Fruit fly (Drosophila melanogaster) whole organism, embryonic: ENCODE data around the gene CG10445.

Experiments
- CG10274 ChIP-seq: fragments of 200-800 bp; sonication (Bioruptor generic); optimal IDR thresholded peaks from 3 replicates; lab custom pipeline; 2017; ENCODE audit warnings: missing biosample characterization, mild to moderate bottlenecking, missing genetic modification characterization
- CG11504 ChIP-seq: fragments of 200-800 bp; sonication (Bioruptor generic); optimal IDR thresholded peaks from 3 replicates; lab custom pipeline; 2019; ENCODE audit warnings: missing biosample characterization, mild to moderate bottlenecking, missing genetic modification characterization, moderate library complexity
- CG12219 ChIP-seq: fragments of 200-800 bp; sonication (Bioruptor generic); optimal IDR thresholded peaks from 3 replicates; lab custom pipeline; 2018; ENCODE audit warnings: missing biosample characterization, mild to moderate bottlenecking, missing genetic modification characterization
- CG12299 ChIP-seq: fragments of 200-800 bp; sonication (Bioruptor generic); optimal IDR thresholded peaks from 2 replicates; lab custom pipeline; 2018; ENCODE audit warnings: missing biosample characterization, mild to moderate bottlenecking, missing genetic modification characterization
- CG12769 ChIP-seq: fragments of 200-800 bp; sonication (Bioruptor generic); optimal IDR thresholded peaks from 2 replicates; lab custom pipeline; 2019; ENCODE audit warnings: missing biosample characterization, mild to moderate bottlenecking, missing genetic modification characterization, moderate library complexity
- CG14860 ChIP-seq: fragments of 200-800 bp; sonication (Bioruptor generic); IDR thresholded peaks from 3 replicates; pipeline ENCODE4 v1.3.6; 2022; ENCODE audit warnings: missing biosample characterization, missing genetic modification characterization; ENCODE audit not compliant: partially characterized antibody
- CG15479 ChIP-seq: fragments of 200-800 bp; sonication (Bioruptor generic); optimal IDR thresholded peaks from 3 replicates; lab custom pipeline; 2019; ENCODE audit warnings: missing biosample characterization, mild to moderate bottlenecking, missing genetic modification characterization, moderate library complexity
- CG15696 ChIP-seq: fragments of 200-800 bp; sonication (Bioruptor generic); optimal IDR thresholded peaks from 2 replicates; lab custom pipeline; 2019; ENCODE audit warnings: missing biosample characterization, mild to moderate bottlenecking, missing genetic modification characterization, moderate library complexity
- CG17186 ChIP-seq: fragments of 200-800 bp; sonication (Bioruptor generic); optimal IDR thresholded peaks from 3 replicates; lab custom pipeline; 2017; ENCODE audit warnings: missing biosample characterization, missing genetic modification reagents, missing genetic modification characterization
- CG17359 ChIP-seq: fragments of 200-800 bp; sonication (Bioruptor generic); optimal IDR thresholded peaks from 3 replicates; lab custom pipeline; 2018; ENCODE audit warnings: missing biosample characterization, mild to moderate bottlenecking, missing genetic modification characterization, moderate library complexity
- CG18476 ChIP-seq: fragments of 200-800 bp; sonication (Bioruptor generic); optimal IDR thresholded peaks from 2 replicates; lab custom pipeline; 2016; ENCODE audit warnings: missing biosample characterization, mild to moderate bottlenecking, missing genetic modification characterization
- CG31224 ChIP-seq: fragments of 200-800 bp; sonication (Bioruptor generic); IDR thresholded peaks from 2 replicates; pipeline ENCODE4 v1.3.6; 2022; ENCODE audit warnings: missing biosample characterization, missing genetic modification characterization
- CG3281 ChIP-seq: fragments of 200-800 bp; sonication (Bioruptor generic); optimal IDR thresholded peaks from 3 replicates; lab custom pipeline; 2017; ENCODE audit warnings: missing biosample characterization, mild to moderate bottlenecking, missing genetic modification characterization
- CG6854 ChIP-seq: fragments of 200-800 bp; sonication (Bioruptor generic); optimal IDR thresholded peaks from 3 replicates; lab custom pipeline; 2017; ENCODE audit warnings: missing biosample characterization, mild to moderate bottlenecking, missing genetic modification characterization
- CG7839 ChIP-seq: fragments of 200-800 bp; sonication (Bioruptor generic); optimal IDR thresholded peaks from 3 replicates; lab custom pipeline; 2018; ENCODE audit warnings: missing biosample characterization, mild to moderate bottlenecking, missing genetic modification characterization, moderate library complexity
- CoRest ChIP-seq: fragments of 200-800 bp; sonication (Bioruptor generic); optimal IDR thresholded peaks from 3 replicates; lab custom pipeline; 2018; ENCODE audit warnings: missing biosample characterization, mild to moderate bottlenecking, missing genetic modification characterization, moderate library complexity
- Deaf1 ChIP-seq: fragments of 200-800 bp; optimal IDR thresholded peaks from 3 replicates; lab custom pipeline; 2019; ENCODE audit warnings: missing biosample characterization, mild to moderate bottlenecking, missing genetic modification characterization, moderate library complexity
- H2.0 ChIP-seq: fragments of 200-800 bp; sonication (Bioruptor generic); IDR thresholded peaks from 2 replicates; pipeline ENCODE4 v1.3.6; 2022; ENCODE audit warnings: missing biosample characterization, missing genetic modification characterization
- Hr39 ChIP-seq: fragments of >200 bp; optimal IDR thresholded peaks from 2 replicates; lab custom pipeline; 2017
- Hr78 ChIP-seq, 2 experiments: fragments of 200-800 bp in 1 of 2; fragments of >200 bp in 1 of 2; sonication (Bioruptor generic) in 1 of 2; optimal IDR thresholded peaks; 2 replicates each; lab custom pipeline; 2017 to 2019; ENCODE audit warnings: missing biosample characterization in 2 of 2, missing genetic modification characterization in 2 of 2, mild to moderate bottlenecking in 1 of 2, moderate library complexity in 1 of 2
- Lim3 ChIP-seq: fragments of 200-800 bp; sonication (Bioruptor generic); IDR thresholded peaks from 2 replicates; pipeline ENCODE4 v1.3.6; 2022; ENCODE audit warnings: missing biosample characterization, missing genetic modification characterization
- Max ChIP-seq: fragments of 200-800 bp; sonication (Bioruptor generic); optimal IDR thresholded peaks from 2 replicates; lab custom pipeline; 2016; ENCODE audit warnings: missing biosample characterization, mild to moderate bottlenecking, missing genetic modification characterization
- Meics ChIP-seq: fragments of 200-800 bp; sonication (Bioruptor generic); optimal IDR thresholded peaks from 2 replicates; lab custom pipeline; 2017; ENCODE audit warnings: missing biosample characterization, mild to moderate bottlenecking, missing genetic modification characterization
- NFAT ChIP-seq: fragments of 200-800 bp; sonication (Bioruptor generic); IDR thresholded peaks from 2 replicates; pipeline ENCODE4 v1.3.6; 2022; ENCODE audit warnings: missing biosample characterization, missing genetic modification characterization
- NfI ChIP-seq: fragments of 200-800 bp; sonication (Bioruptor generic); optimal IDR thresholded peaks from 3 replicates; lab custom pipeline; 2018; ENCODE audit warnings: missing biosample characterization, mild to moderate bottlenecking, missing genetic modification characterization, moderate library complexity
- Opbp ChIP-seq: fragments of 200-800 bp; sonication (Bioruptor generic); IDR thresholded peaks from 3 replicates; pipeline ENCODE4 v1.3.6; 2022; ENCODE audit warnings: missing biosample characterization, missing genetic modification characterization; ENCODE audit not compliant: partially characterized antibody
- Xbp1 ChIP-seq: fragments of 200-800 bp; sonication (Bioruptor generic); optimal IDR thresholded peaks from 3 replicates; lab custom pipeline; 2016; ENCODE audit warnings: missing biosample characterization, mild to moderate bottlenecking, missing genetic modification characterization
- ara ChIP-seq: fragments of 200-800 bp; sonication (Bioruptor generic); IDR thresholded peaks from 2 replicates; pipeline ENCODE4 v1.3.6; 2022; ENCODE audit warnings: missing biosample characterization, missing genetic modification characterization
- cato ChIP-seq: fragments of 200-800 bp; sonication (Bioruptor generic); optimal IDR thresholded peaks from 2 replicates; lab custom pipeline; 2016; ENCODE audit warnings: missing biosample characterization, missing genetic modification characterization, borderline replicate concordance
- caup ChIP-seq: fragments of 200-800 bp; sonication (Bioruptor generic); optimal IDR thresholded peaks from 3 replicates; lab custom pipeline; 2017; ENCODE audit warnings: missing biosample characterization, mild to moderate bottlenecking, missing genetic modification characterization, moderate library complexity; ENCODE audit not compliant: severe bottlenecking
- chinmo ChIP-seq: fragments of 200-800 bp; sonication (Bioruptor generic); IDR thresholded peaks from 4 replicates; pipeline ENCODE4 v1.3.6; 2022; ENCODE audit warnings: missing biosample characterization, missing genetic modification characterization; ENCODE audit not compliant: partially characterized antibody
- croc ChIP-seq: fragments of 200-800 bp; sonication (Bioruptor generic); conservative IDR thresholded peaks from 3 replicates; pipeline ENCODE4 v1.3.6; 2022; ENCODE audit warnings: missing biosample characterization, missing genetic modification characterization
- emc ChIP-seq: fragments of 200-800 bp; sonication (Bioruptor generic); optimal IDR thresholded peaks from 2 replicates; lab custom pipeline; 2016; ENCODE audit warnings: missing biosample characterization, missing genetic modification characterization
- grau ChIP-seq: fragments of 200-800 bp; optimal IDR thresholded peaks from 3 replicates; lab custom pipeline; 2019; ENCODE audit warnings: missing biosample characterization, mild to moderate bottlenecking, missing genetic modification characterization, moderate library complexity
- ind ChIP-seq: fragments of 200-800 bp; sonication (Bioruptor generic); optimal IDR thresholded peaks from 3 replicates; lab custom pipeline; 2016; ENCODE audit warnings: missing biosample characterization, missing genetic modification characterization
- jing ChIP-seq: fragments of 200-800 bp; sonication (Bioruptor generic); optimal IDR thresholded peaks from 2 replicates; lab custom pipeline; 2018; ENCODE audit warnings: missing biosample characterization, mild to moderate bottlenecking, missing genetic modification characterization
- kay ChIP-seq: fragments of 200-800 bp; sonication (Bioruptor generic); optimal IDR thresholded peaks from 2 replicates; lab custom pipeline; 2016; ENCODE audit warnings: missing biosample characterization, missing genetic modification characterization
- kni ChIP-seq: fragments of 200-800 bp; sonication (Bioruptor generic); optimal IDR thresholded peaks from 3 replicates; lab custom pipeline; 2017; ENCODE audit warnings: mild to moderate bottlenecking, missing biosample characterization, missing genetic modification reagents, missing genetic modification characterization
- mam ChIP-seq: fragments of 200-800 bp; sonication (Bioruptor generic); optimal IDR thresholded peaks from 3 replicates; lab custom pipeline; 2016; ENCODE audit warnings: missing biosample characterization, missing genetic modification characterization
- pzg ChIP-seq: fragments of 200-800 bp; sonication (Bioruptor generic); optimal IDR thresholded peaks from 3 replicates; lab custom pipeline; 2018; ENCODE audit warnings: missing biosample characterization, mild to moderate bottlenecking, missing genetic modification characterization, moderate library complexity
- rib ChIP-seq: fragments of 200-800 bp; sonication (Bioruptor generic); IDR thresholded peaks from 2 replicates; pipeline ENCODE4 v1.3.6; 2022; ENCODE audit warnings: missing biosample characterization, missing genetic modification characterization
- sd ChIP-seq: fragments of 200-800 bp; sonication (Bioruptor generic); optimal IDR thresholded peaks from 3 replicates; lab custom pipeline; 2018; ENCODE audit warnings: missing biosample characterization, mild to moderate bottlenecking, missing genetic modification characterization, moderate library complexity
- sens ChIP-seq: fragments of 200-800 bp; sonication (Bioruptor generic); peaks from one replicate; lab custom pipeline; 2016; ENCODE audit warnings: missing biosample characterization, missing genetic modification characterization
- sens-2 ChIP-seq: fragments of 200-800 bp; sonication (Bioruptor generic); IDR thresholded peaks from 2 replicates; pipeline ENCODE4 v1.3.6; 2022; ENCODE audit warnings: missing biosample characterization, missing genetic modification characterization
- stwl ChIP-seq: fragments of 200-800 bp; sonication (Bioruptor generic); optimal IDR thresholded peaks from 3 replicates; lab custom pipeline; 2018; ENCODE audit warnings: missing biosample characterization, mild to moderate bottlenecking, missing genetic modification characterization, moderate library complexity
- tgo ChIP-seq: fragments of 200-800 bp; sonication (Bioruptor generic); IDR thresholded peaks from 3 replicates; pipeline ENCODE4 v1.3.6; 2022; ENCODE audit warnings: missing biosample characterization, missing genetic modification characterization
- tll ChIP-seq, 2 experiments: fragments of 200-800 bp in 1 of 2; fragments of >200 bp in 1 of 2; sonication (Bioruptor generic) in 1 of 2; optimal IDR thresholded peaks; 2 replicates each; lab custom pipeline; 2017 to 2019; ENCODE audit warnings: missing biosample characterization in 2 of 2, missing genetic modification characterization in 2 of 2, mild to moderate bottlenecking in 1 of 2, moderate library complexity in 1 of 2
- yki ChIP-seq: fragments of >200 bp; optimal IDR thresholded peaks from 3 replicates; lab custom pipeline; 2018

CG10445 gene

DNA sequence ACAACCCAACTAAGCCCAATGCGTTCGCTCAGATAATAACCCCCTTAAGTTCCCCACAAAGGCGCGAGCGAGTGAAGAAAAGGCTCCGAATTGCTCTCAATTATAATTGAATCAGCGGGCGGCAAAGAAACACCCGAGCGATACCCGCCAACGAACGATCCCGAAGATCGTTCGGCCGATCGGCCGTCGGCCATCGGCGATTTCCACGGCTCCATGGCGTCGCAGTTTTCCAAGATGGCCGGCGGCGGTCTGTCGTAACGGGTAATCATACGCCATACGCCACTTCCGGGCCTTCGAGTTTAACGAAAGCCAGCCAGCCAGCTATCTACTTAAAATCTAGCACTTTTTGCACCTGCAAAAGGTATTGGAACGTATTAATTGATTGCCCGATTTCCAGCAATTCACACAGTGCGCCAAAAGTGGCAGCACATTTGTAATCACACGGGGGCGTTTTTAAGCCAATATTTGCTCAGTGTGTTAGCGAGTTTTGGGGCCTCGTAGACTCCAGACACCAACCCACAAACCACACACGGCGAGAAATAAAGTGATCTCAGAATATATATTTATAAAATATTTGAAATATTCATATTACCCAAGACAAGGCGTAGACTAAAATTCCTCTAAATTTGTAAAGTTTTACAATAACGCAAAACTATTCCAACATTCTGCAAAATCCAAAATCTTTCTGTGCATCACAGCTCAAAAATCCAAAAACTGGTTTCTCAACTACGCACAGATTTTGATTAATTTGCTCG, 27.7 kb downstream of the CG10445 start (continued):
- TF ChIP-seq CG12219 (no peak), chinmo (0 out of 4 replicates have a peak, but pooled peaks have one; percentile 67), emc (GFP tag; lab: Kevin White, UChicago) (no peak), Lim3 (no peak), Hr78 (GFP tag; optimal IDR thresholded peaks at IDR 0.05; lab: Kevin White, UChicago) (no peak), jing (no peak), CG18476 (GFP tag; lab: Kevin White, UChicago) (no peak), tll (GFP tag; optimal IDR thresholded peaks at IDR 0.05; lab: Kevin White, UChicago) (no peak), kni (GFP tag; lab: Kevin White, UChicago) (no peak), CG11504 (peak; percentile 75), Hr39 (lab: Kevin White, UChicago) (no peak), rib (GFP tag; lab: Robert Waterston, UW) (peak; percentile 56; the same call in 1 of the 2 replicates), pzg (no peak), CG17359 (no peak), CG12299 (tag; lab: Kevin White, UChicago) (no peak), CG31224 (GFP tag; lab: Robert Waterston, UW) (peak; percentile 36; the same call in 1 of the 2 replicates), Opbp (GFP tag; lab: Robert Waterston, UW) (no peak), mam (GFP tag; lab: Kevin White, UChicago) (peak; percentile 7), sd (tag; lab: Kevin White, UChicago) (peak; percentile 44), Max (no peak), CG12769 (tag; lab: Kevin White, UChicago) (peak; percentile 58), CG6854 (GFP tag; lab: Kevin White, UChicago) (peak; percentile 55), NfI (GFP tag; lab: Kevin White, UChicago) (peak; percentile 26), CG14860 (no peak), ara (GFP tag; lab: Robert Waterston, UW) (0 out of 2 replicates have a peak, but pooled peaks have one; percentile 32), caup (GFP tag; lab: Kevin White, UChicago) (peak; percentile 55), H2.0 (peak; percentile 43), yki (no peak), CG7839 (tag; lab: Kevin White, UChicago) (peak; percentile 43), tgo (GFP tag; lab: Robert Waterston, UW) (peak; percentile 54; the same call in 2 of the 3 replicates), ind (peak; percentile 49), CG15479 (no peak), sens (GFP tag; lab: Kevin White, UChicago) (no peak), Meics (peak; percentile 70), CG10274 (GFP tag; lab: Kevin White, UChicago) (no peak), sens-2 (GFP tag; lab: Robert Waterston, UW) (no peak), CoRest (peak; percentile 16), kay (no peak), CG17186 (no peak), croc (GFP tag; lab: Robert Waterston, UW) (no peak), grau (tag; lab: Kevin White, UChicago) (peak; percentile 31), CG15696 (tag; lab: Kevin White, UChicago) (no peak), cato (GFP tag; lab: Kevin White, UChicago) (no peak), Deaf1 (tag; lab: Kevin White, UChicago) (peak; percentile 94), NFAT (GFP tag; lab: Robert Waterston, UW) (peak; percentile 72), CG3281 (GFP tag; lab: Kevin White, UChicago) (peak; percentile 50), Xbp1 (GFP tag; lab: Kevin White, UChicago) (no peak), stwl (no peak)
